Worm (Caenorhabditis elegans) whole organism, early embryonic: ENCODE measurements around the gene C08F11.3.
"Not testable (repeated sequence)": the region's sequence is repeated elsewhere in the genome, so short reads cannot be mapped to it uniquely, and the experiment has no call there.

Experiments
- ama-1 ChIP-seq: fragments of 150-350 bp; optimal IDR thresholded peaks from 2 replicates; lab custom pipeline; 2014
- hmbx-1 ChIP-seq: sonication (generic microtip); optimal IDR thresholded peaks from 2 replicates; lab custom pipeline; 2016; ENCODE audit warnings: mild to moderate bottlenecking, missing genetic modification characterization, missing compliant biosample characterization
- hnd-1 ChIP-seq: sonication (generic microtip); optimal IDR thresholded peaks from 2 replicates; lab custom pipeline; 2016; ENCODE audit warnings: missing genetic modification characterization, missing compliant biosample characterization

- not testable (repeated sequence) for TF ChIP-seq hnd-1 (tag; lab: Kevin White, UChicago); ama-1; hmbx-1 (tag; lab: Kevin White, UChicago)
These were observed 30.7 kb upstream of the C08F11.3 start, which contains the start of gene sru-9 for ce11 chrIV:13588544-13589043.
